Worm (Caenorhabditis elegans) whole organism, L4 larva: ENCODE results near the gene tbc-20.

ENCODE experiments used
- D1046.2 ChIP-seq: fragments of 200-800 bp; sonication (Bioruptor generic); IDR thresholded peaks from 2 replicates; pipeline ENCODE4 v1.3.6; 2022; ENCODE audit warnings: missing genetic modification characterization, missing compliant biosample characterization
- F37D6.2 ChIP-seq: sonication (generic microtip); optimal IDR thresholded peaks from 2 replicates; lab custom pipeline; 2016; ENCODE audit warnings: mild to moderate bottlenecking, missing genetic modification characterization, missing compliant biosample characterization
- R02D3.7 ChIP-seq: fragments of 150-350 bp; sonication (generic microtip); optimal IDR thresholded peaks from 3 replicates; lab custom pipeline; 2014; ENCODE audit warnings: missing biosample characterization, missing genetic modification characterization
- T26A8.4 ChIP-seq: fragments of 200-800 bp; sonication (Bioruptor generic); IDR thresholded peaks from 2 replicates; pipeline ENCODE4 v1.3.6; 2022; ENCODE audit warnings: missing genetic modification characterization, missing compliant biosample characterization
- Y48G9A.11 ChIP-seq: fragments of 200-800 bp; sonication (Bioruptor generic); IDR thresholded peaks from 2 replicates; pipeline ENCODE4 v1.3.6; 2022; ENCODE audit warnings: missing genetic modification reagents, missing genetic modification characterization, missing compliant biosample characterization
- Y5F2A.4 ChIP-seq: fragments of 200-800 bp; sonication (Bioruptor generic); optimal IDR thresholded peaks from 2 replicates; lab custom pipeline; 2018; ENCODE audit warnings: mild to moderate bottlenecking, missing genetic modification characterization, missing compliant biosample characterization
- ZK337.2 ChIP-seq: fragments of 200-800 bp; sonication (Bioruptor generic); IDR thresholded peaks from 2 replicates; pipeline ENCODE4 v1.3.6; 2022; ENCODE audit warnings: missing genetic modification reagents, missing genetic modification characterization, missing compliant biosample characterization
- aly-2 ChIP-seq: sonication (generic microtip); optimal IDR thresholded peaks from 2 replicates; lab custom pipeline; 2018; ENCODE audit warnings: missing biosample characterization, missing genetic modification characterization
- ceh-32 ChIP-seq: sonication (generic microtip); optimal IDR thresholded peaks from 2 replicates; lab custom pipeline; 2016; ENCODE audit warnings: mild to moderate bottlenecking, missing genetic modification characterization, missing compliant biosample characterization; ENCODE audit not compliant: poor library complexity
- ceh-44 ChIP-seq: fragments of 200-800 bp; sonication (Bioruptor generic); IDR thresholded peaks from 2 replicates; pipeline ENCODE4 v1.3.6; 2022; ENCODE audit warnings: missing genetic modification reagents, missing genetic modification characterization, missing compliant biosample characterization
- ceh-62 ChIP-seq: sonication (generic microtip); optimal IDR thresholded peaks from 2 replicates; lab custom pipeline; 2017; ENCODE audit warnings: missing biosample characterization, missing genetic modification characterization
- ctbp-1 ChIP-seq: fragments of 200-800 bp; sonication (Bioruptor generic); IDR thresholded peaks from 2 replicates; pipeline ENCODE4 v1.3.6; 2022; ENCODE audit warnings: missing genetic modification reagents, missing genetic modification characterization, missing compliant biosample characterization
- daf-12 ChIP-seq: fragments of 150-350 bp; optimal IDR thresholded peaks from 2 replicates; lab custom pipeline; 2014; ENCODE audit warnings: missing biosample characterization, missing genetic modification reagents, missing genetic modification characterization
- dmd-6 ChIP-seq: fragments of 200-800 bp; sonication (Bioruptor generic); IDR thresholded peaks from 2 replicates; pipeline ENCODE4 v1.3.6; 2022; ENCODE audit warnings: missing genetic modification reagents, missing genetic modification characterization, missing compliant biosample characterization
- dmd-9 ChIP-seq: fragments of 200-800 bp; sonication (Bioruptor generic); IDR thresholded peaks from 2 replicates; pipeline ENCODE4 v1.3.6; 2022; ENCODE audit warnings: missing genetic modification reagents, missing genetic modification characterization, missing compliant biosample characterization
- dve-1 ChIP-seq: sonication (generic microtip); optimal IDR thresholded peaks from 2 replicates; lab custom pipeline; 2017; ENCODE audit warnings: antibody characterized with exemption, mild to moderate bottlenecking, missing genetic modification characterization, missing compliant biosample characterization; ENCODE audit not compliant: insufficient read depth
- fkh-10 ChIP-seq: fragments of 150-350 bp; optimal IDR thresholded peaks from 2 replicates; lab custom pipeline; 2014; ENCODE audit warnings: missing biosample characterization, missing genetic modification reagents, missing genetic modification characterization
- gei-8 ChIP-seq: fragments of 200-800 bp; sonication (Bioruptor generic); optimal IDR thresholded peaks from 2 replicates; lab custom pipeline; 2018; ENCODE audit warnings: mild to moderate bottlenecking, missing genetic modification characterization, missing compliant biosample characterization
- hif-1 ChIP-seq, 2 experiments: sonication (generic microtip); optimal IDR thresholded peaks; 2 replicates each; lab custom pipeline; 2016 to 2017; ENCODE audit warnings: missing compliant biosample characterization in 2 of 2, missing genetic modification characterization in 2 of 2, missing genetic modification reagents in 2 of 2, missing genotype in 2 of 2, mild to moderate bottlenecking in 1 of 2
- hlh-30 ChIP-seq: sonication (generic microtip); optimal IDR thresholded peaks from 2 replicates; lab custom pipeline; 2017; ENCODE audit warnings: antibody characterized with exemption, mild to moderate bottlenecking, missing genetic modification characterization, missing compliant biosample characterization; ENCODE audit not compliant: insufficient read depth
- hmg-1.1 ChIP-seq: fragments of 200-800 bp; sonication (Bioruptor generic); IDR thresholded peaks from 2 replicates; pipeline ENCODE4 v1.3.6; 2022; ENCODE audit warnings: missing genetic modification reagents, missing genetic modification characterization, missing compliant biosample characterization
- lim-7 ChIP-seq: fragments of 200-800 bp; sonication (Bioruptor generic); IDR thresholded peaks from 2 replicates; pipeline ENCODE4 v1.3.6; 2022; ENCODE audit warnings: missing genetic modification characterization, missing compliant biosample characterization
- lin-1 ChIP-seq: fragments of 200-800 bp; sonication (Bioruptor generic); IDR thresholded peaks from 2 replicates; pipeline ENCODE4 v1.3.6; 2022; ENCODE audit warnings: missing genetic modification reagents, missing genetic modification characterization, missing compliant biosample characterization
- lin-15B ChIP-seq: fragments of 150-350 bp; sonication (generic microtip); optimal IDR thresholded peaks from 3 replicates; lab custom pipeline; 2014; ENCODE audit warnings: missing biosample characterization, missing genetic modification characterization
- lin-29 ChIP-seq: fragments of 200-800 bp; sonication (Bioruptor generic); IDR thresholded peaks from 2 replicates; pipeline ENCODE4 v1.3.6; 2022; ENCODE audit warnings: missing genetic modification reagents, missing genetic modification characterization, missing compliant biosample characterization
- lin-38 ChIP-seq: fragments of 200-800 bp; sonication (Bioruptor generic); IDR thresholded peaks from 2 replicates; pipeline ENCODE4 v1.3.6; 2022; ENCODE audit warnings: missing genetic modification reagents, missing genetic modification characterization, missing compliant biosample characterization
- lsy-2 ChIP-seq, 2 experiments: fragments of 150-350 bp in 1 of 2; sonication (generic microtip) in 1 of 2; optimal IDR thresholded peaks; 2 replicates each; lab custom pipeline; 2014 to 2017; ENCODE audit warnings: missing biosample characterization in 2 of 2, missing genetic modification characterization in 2 of 2
- mes-2 ChIP-seq: sonication (generic microtip); optimal IDR thresholded peaks from 2 replicates; lab custom pipeline; 2016; ENCODE audit warnings: missing genotype, mild to moderate bottlenecking, missing genetic modification characterization, missing compliant biosample characterization; ENCODE audit not compliant: poor library complexity, severe bottlenecking
- mxl-3 ChIP-seq: fragments of 200-800 bp; sonication (Bioruptor generic); optimal IDR thresholded peaks from 2 replicates; lab custom pipeline; 2018; ENCODE audit warnings: mild to moderate bottlenecking, missing genetic modification characterization, missing compliant biosample characterization
- nhr-10 ChIP-seq: fragments of 150-350 bp; optimal IDR thresholded peaks from 2 replicates; lab custom pipeline; 2014; ENCODE audit warnings: missing biosample characterization, missing genetic modification characterization
- nhr-11 ChIP-seq: fragments of 150-350 bp; optimal IDR thresholded peaks from 2 replicates; lab custom pipeline; 2014; ENCODE audit warnings: missing biosample characterization, missing genetic modification characterization
- nhr-237 ChIP-seq: sonication (generic microtip); optimal IDR thresholded peaks from 2 replicates; lab custom pipeline; 2017; ENCODE audit warnings: missing biosample characterization, missing genetic modification characterization
- nhr-25 ChIP-seq: sonication (generic microtip); optimal IDR thresholded peaks from 2 replicates; lab custom pipeline; 2017; ENCODE audit warnings: missing genetic modification characterization, mild to moderate bottlenecking, missing compliant biosample characterization, antibody characterized with exemption, moderate library complexity, borderline replicate concordance; ENCODE audit not compliant: insufficient read depth
- nhr-41 ChIP-seq: fragments of 200-800 bp; sonication (Bioruptor generic); IDR thresholded peaks from 2 replicates; pipeline ENCODE4 v1.3.6; 2022; ENCODE audit warnings: missing genetic modification reagents, missing genetic modification characterization, missing compliant biosample characterization
- nhr-48 ChIP-seq: sonication (generic microtip); optimal IDR thresholded peaks from 2 replicates; lab custom pipeline; 2016; ENCODE audit warnings: mild to moderate bottlenecking, missing genetic modification characterization, missing compliant biosample characterization
- nhr-76 ChIP-seq: fragments of 150-350 bp; optimal IDR thresholded peaks from 2 replicates; lab custom pipeline; 2014; ENCODE audit warnings: missing biosample characterization, missing genetic modification characterization
- nhr-77 ChIP-seq: fragments of 150-350 bp; optimal IDR thresholded peaks from 2 replicates; lab custom pipeline; 2014; ENCODE audit warnings: missing biosample characterization, missing genetic modification characterization
- pha-4 ChIP-seq, 2 experiments: fragments of 150-350 bp in 1 of 2; fragments of 200-800 bp in 1 of 2; sonication (Bioruptor generic) in 1 of 2; IDR thresholded peaks in 1 of 2; optimal IDR thresholded peaks in 1 of 2; 2 replicates each; pipeline versions ENCODE4 v1.3.6 to Lab custom; 2014 to 2022; ENCODE audit warnings: missing genetic modification characterization in 2 of 2, missing genetic modification reagents in 2 of 2, missing biosample characterization in 1 of 2, missing compliant biosample characterization in 1 of 2
- php-3 ChIP-seq: fragments of 200-800 bp; sonication (Bioruptor generic); IDR thresholded peaks from 2 replicates; pipeline ENCODE4 v1.3.6; 2022; ENCODE audit warnings: missing genetic modification reagents, missing genetic modification characterization, missing compliant biosample characterization
- pqm-1 ChIP-seq: sonication (generic microtip); optimal IDR thresholded peaks from 2 replicates; lab custom pipeline; 2017; ENCODE audit warnings: missing biosample characterization, missing genetic modification characterization
- snpc-1.2 ChIP-seq: fragments of 200-800 bp; sonication (Bioruptor generic); IDR thresholded peaks from 2 replicates; pipeline ENCODE4 v1.3.6; 2022; ENCODE audit warnings: missing genetic modification reagents, missing genetic modification characterization, missing compliant biosample characterization
- snpc-4 ChIP-seq: fragments of 150-350 bp; optimal IDR thresholded peaks from 2 replicates; lab custom pipeline; 2014; ENCODE audit warnings: missing biosample characterization, missing genetic modification characterization
- spr-1 ChIP-seq: sonication (generic microtip); optimal IDR thresholded peaks from 2 replicates; lab custom pipeline; 2016; ENCODE audit warnings: mild to moderate bottlenecking, missing genetic modification characterization, missing compliant biosample characterization
- spr-3 ChIP-seq: fragments of 200-800 bp; sonication (Bioruptor generic); optimal IDR thresholded peaks from 2 replicates; lab custom pipeline; 2018; ENCODE audit warnings: mild to moderate bottlenecking, missing genetic modification characterization, missing compliant biosample characterization
- tag-97 ChIP-seq: fragments of 200-800 bp; sonication (Bioruptor generic); IDR thresholded peaks from 2 replicates; pipeline ENCODE4 v1.3.6; 2022; ENCODE audit warnings: missing genetic modification characterization, missing compliant biosample characterization
- unc-130 ChIP-seq: sonication (generic microtip); optimal IDR thresholded peaks from 2 replicates; lab custom pipeline; 2016; ENCODE audit warnings: missing genetic modification reagents, missing genetic modification characterization, missing compliant biosample characterization
- zfp-3 ChIP-seq: fragments of 200-800 bp; sonication (Bioruptor generic); conservative IDR thresholded peaks from 2 replicates; pipeline ENCODE4 v1.3.6; 2022; ENCODE audit warnings: missing genetic modification reagents, missing genetic modification characterization, missing compliant biosample characterization
- ztf-11 ChIP-seq: fragments of 150-350 bp; optimal IDR thresholded peaks from 2 replicates; lab custom pipeline; 2014; ENCODE audit warnings: missing biosample characterization, missing genetic modification characterization
- ztf-7 ChIP-seq: fragments of 150-350 bp; optimal IDR thresholded peaks from 2 replicates; lab custom pipeline; 2014; ENCODE audit warnings: missing biosample characterization, missing genetic modification characterization

Gene tbc-20

ce11 chrII:14794935-14795454 is 3.3 kb upstream of the tbc-20 start, which contains the start of gene eif-3.B:
Gene eif-3.B, plus strand, starts transcription at chrII:14795404.
- no peak for TF ChIP-seq nhr-76 (tag; lab: Kevin White, UChicago)
- peak; percentile 67 for TF ChIP-seq fkh-10 (GFP tag; lab: Kevin White, UChicago)
- no peak for TF ChIP-seq zfp-3
- peak; percentile 97 for TF ChIP-seq ZK337.2 (GFP tag; lab: Robert Waterston, UW)
- TF ChIP-seq pqm-1 (tag; lab: Kevin White, UChicago): no peak
- TF ChIP-seq lim-7 (GFP tag; lab: Robert Waterston, UW): no peak
- TF ChIP-seq nhr-48 (tag; lab: Kevin White, UChicago): peak; percentile 63
- peak; percentile 59 to 95 for TF ChIP-seq lsy-2 (tag; optimal IDR thresholded peaks at IDR 0.05; lab: Kevin White, UChicago)
- TF ChIP-seq lin-15B: peak; percentile 32
- TF ChIP-seq dmd-9 (GFP tag; lab: Robert Waterston, UW): peak; percentile 85
- TF ChIP-seq hmg-1.1 (GFP tag; lab: Robert Waterston, UW): peak; percentile 77
- no peak for TF ChIP-seq Y5F2A.4 (GFP tag; lab: Kevin White, UChicago)
- no peak for TF ChIP-seq R02D3.7
- TF ChIP-seq php-3 (GFP tag; lab: Robert Waterston, UW): peak; percentile 41; the same call in 1 of the 2 replicates
- peak; percentile 78 for TF ChIP-seq hlh-30 (tag; lab: Kevin White, UChicago)
- no peak for TF ChIP-seq ztf-11
- TF ChIP-seq unc-130 (GFP tag; lab: Kevin White, UChicago): peak; percentile 95
- peak; percentile 77 for TF ChIP-seq dmd-6 (GFP tag; lab: Robert Waterston, UW)
- peak; percentile 58 for TF ChIP-seq nhr-25 (tag; lab: Kevin White, UChicago)
- TF ChIP-seq ceh-32 (tag; lab: Kevin White, UChicago): peak; percentile 45
- TF ChIP-seq F37D6.2 (tag; lab: Kevin White, UChicago): peak; percentile 79
- TF ChIP-seq aly-2 (tag; lab: Kevin White, UChicago): no peak
- no peak for TF ChIP-seq nhr-237 (tag; lab: Kevin White, UChicago)
- no peak for TF ChIP-seq lin-29 (GFP tag; lab: Robert Waterston, UW)
- no peak for TF ChIP-seq spr-3 (GFP tag; lab: Kevin White, UChicago)
- TF ChIP-seq T26A8.4 (GFP tag; lab: Robert Waterston, UW): peak; percentile 90
- 0 out of 2 replicates have a peak, but pooled peaks have one; percentile 26 for TF ChIP-seq lin-1 (GFP tag; lab: Robert Waterston, UW)
- TF ChIP-seq ceh-44: peak; percentile 70; the same call in 1 of the 2 replicates
- TF ChIP-seq daf-12 (tag; lab: Kevin White, UChicago): no peak
- peak; percentile 100 for TF ChIP-seq mes-2 (tag; lab: Kevin White, UChicago)
- TF ChIP-seq nhr-41 (GFP tag; lab: Robert Waterston, UW): no peak
- peak; percentile 78 for TF ChIP-seq spr-1 (tag; lab: Kevin White, UChicago)
- TF ChIP-seq mxl-3 (GFP tag; lab: Kevin White, UChicago): peak; percentile 64
- no peak; the same call in 1 of the 2 replicates for TF ChIP-seq D1046.2 (GFP tag; lab: Robert Waterston, UW)
- peak in 1 of 2 experiments; percentile 92 for TF ChIP-seq hif-1 (tag; optimal IDR thresholded peaks at IDR 0.05; lab: Kevin White, UChicago)
- TF ChIP-seq ztf-7 (tag; lab: Kevin White, UChicago): peak; percentile 81
- TF ChIP-seq Y48G9A.11 (GFP tag; lab: Robert Waterston, UW): peak; percentile 93
- peak; percentile 50 for TF ChIP-seq snpc-4 (tag; lab: Kevin White, UChicago)
- peak; percentile 85 for TF ChIP-seq lin-38
- TF ChIP-seq nhr-10: no peak
- TF ChIP-seq gei-8: no peak
- TF ChIP-seq nhr-11: peak; percentile 83
- TF ChIP-seq snpc-1.2 (GFP tag; lab: Robert Waterston, UW): no peak
- TF ChIP-seq ctbp-1 (GFP tag; lab: Robert Waterston, UW): peak; percentile 75
- TF ChIP-seq dve-1 (tag; lab: Kevin White, UChicago): peak; percentile 97
- TF ChIP-seq nhr-77 (tag; lab: Kevin White, UChicago): peak; percentile 95
- TF ChIP-seq ceh-62: no peak
- no peak for TF ChIP-seq tag-97 (GFP tag; lab: Robert Waterston, UW)
- peak; percentile 59; the same call in 1 of the 2 replicates for TF ChIP-seq pha-4 (GFP tag; IDR thresholded peaks at IDR 0.05; lab: Robert Waterston, UW)
- TF ChIP-seq pha-4 (tag; optimal IDR thresholded peaks at IDR 0.05; lab: Kevin White, UChicago): peak; percentile 69
